Worm (Caenorhabditis elegans): ENCODE results near the gene H04D03.4.

The H04D03.4 gene

ce11 chrIII:10398919-10399318 is 52.0 kb downstream of the H04D03.4 start:
- TF ChIP-seq snu-23 (GFP tag; optimal IDR thresholded peaks at IDR 0.05), result peak; percentile 24
- TF ChIP-seq ama-1 (optimal IDR thresholded peaks at IDR 0.05), result no peak
- no peak for TF ChIP-seq nhr-19 (GFP tag; conservative IDR thresholded peaks at IDR 0.05)
- TF ChIP-seq egl-27 (tag; optimal IDR thresholded peaks at IDR 0.05), result no peak
- TF ChIP-seq efl-1 (optimal IDR thresholded peaks at IDR 0.05), result peak; percentile 15 to 35
- no peak for TF ChIP-seq efl-1 (GFP tag; optimal IDR thresholded peaks at IDR 0.05 in 1 of 2)
- TF ChIP-seq unc-130 (tag; optimal IDR thresholded peaks at IDR 0.05), result no peak
- no peak for TF ChIP-seq unc-62 (GFP tag; optimal IDR thresholded peaks at IDR 0.05)
- peak; percentile 79 for TF ChIP-seq lin-14 (GFP tag; optimal IDR thresholded peaks at IDR 0.05)
- no peak for TF ChIP-seq tbx-2 (tag; optimal IDR thresholded peaks at IDR 0.05)
- peak in 1 of 2 experiments; percentile 34 for TF ChIP-seq lin-35 (GFP tag; optimal IDR thresholded peaks at IDR 0.05)
- TF ChIP-seq nhr-237 (tag; optimal IDR thresholded peaks at IDR 0.05), result no peak
- TF ChIP-seq fkh-8 (tag; optimal IDR thresholded peaks at IDR 0.05), result peak; percentile 18
- peak in 1 of 2 experiments; percentile 58 for TF ChIP-seq lsy-2 (tag; optimal IDR thresholded peaks at IDR 0.05)
- no peak for TF ChIP-seq dsc-1 (tag; optimal IDR thresholded peaks at IDR 0.05)
- TF ChIP-seq dpl-1 (GFP tag; optimal IDR thresholded peaks at IDR 0.05), result peak in 1 of 3 experiments; percentile 49
- no peak for TF ChIP-seq pqm-1 (tag; optimal IDR thresholded peaks at IDR 0.05)
- no peak for TF ChIP-seq egl-13 (tag; optimal IDR thresholded peaks at IDR 0.05)
- no peak for TF ChIP-seq nhr-84 (tag; optimal IDR thresholded peaks at IDR 0.05)
- TF ChIP-seq irx-1 (tag; optimal IDR thresholded peaks at IDR 0.05), result no peak
- no peak for TF ChIP-seq pag-3 (tag; optimal IDR thresholded peaks at IDR 0.05; ENCODE audit: borderline replicate concordance, insufficient read depth)
- no peak for TF ChIP-seq unc-98 (GFP tag; IDR thresholded peaks at IDR 0.05)
- no peak for TF ChIP-seq hlh-17 (GFP tag; optimal IDR thresholded peaks at IDR 0.05; ENCODE audit: borderline replicate concordance)
- TF ChIP-seq mep-1 (tag; optimal IDR thresholded peaks at IDR 0.05), result no peak
- peak in 2 of 3 experiments; percentile 15 to 64 for TF ChIP-seq ceh-82 (tag; optimal IDR thresholded peaks at IDR 0.05)
- TF ChIP-seq nhr-47 (tag; optimal IDR thresholded peaks at IDR 0.05), result peak; percentile 33
- no peak for TF ChIP-seq isw-1 (GFP tag; IDR thresholded peaks at IDR 0.05)
- peak; percentile 29 for TF ChIP-seq fkh-10 (GFP tag; optimal IDR thresholded peaks at IDR 0.05)
- no peak for TF ChIP-seq Y116A8C.19 (tag; optimal IDR thresholded peaks at IDR 0.05; ENCODE audit: borderline replicate concordance)
- TF ChIP-seq unc-86 (tag; optimal IDR thresholded peaks at IDR 0.05), result peak; percentile 20
- TF ChIP-seq nhr-71 (tag; optimal IDR thresholded peaks at IDR 0.05), result peak; percentile 35

- TF ChIP-seq C34B4.2 (tag; optimal IDR thresholded peaks at IDR 0.05), result no peak
- TF ChIP-seq lin-14 (GFP tag; optimal IDR thresholded peaks at IDR 0.05), result peak; percentile 52
Observed at ce11 chrIII:10396891-10397502, 53.9 kb downstream of the H04D03.4 start.
